Worm (Caenorhabditis elegans) whole organism, L1 larva: ENCODE data around the gene cls-3.

ENCODE experiments used
- F16B12.6 ChIP-seq: fragments of 150-350 bp; optimal IDR thresholded peaks from 2 replicates; lab custom pipeline; 2014; ENCODE audit warnings: missing biosample characterization, missing genetic modification characterization
- Y116A8C.19 ChIP-seq: sonication (generic microtip); optimal IDR thresholded peaks from 2 replicates; lab custom pipeline; 2016; ENCODE audit warnings: missing compliant biosample characterization, missing genetic modification characterization, borderline replicate concordance
- aha-1 ChIP-seq: fragments of 150-350 bp; optimal IDR thresholded peaks from 2 replicates; lab custom pipeline; 2014; ENCODE audit warnings: missing biosample characterization, missing genetic modification characterization
- alr-1 ChIP-seq: fragments of 200-800 bp; sonication (Bioruptor generic); optimal IDR thresholded peaks from 2 replicates; lab custom pipeline; 2018; ENCODE audit warnings: borderline replicate concordance, mild to moderate bottlenecking, missing genetic modification characterization, missing compliant biosample characterization
- aly-2 ChIP-seq: fragments of 150-350 bp; optimal IDR thresholded peaks from 2 replicates; lab custom pipeline; 2014; ENCODE audit warnings: missing biosample characterization, missing genetic modification characterization
- ceh-8 ChIP-seq: fragments of 200-800 bp; sonication (Bioruptor generic); optimal IDR thresholded peaks from 2 replicates; lab custom pipeline; 2018; ENCODE audit warnings: mild to moderate bottlenecking, missing genetic modification characterization, moderate library complexity, missing compliant biosample characterization
- ceh-82 ChIP-seq, 3 experiments: fragments of 150-350 bp in 1 of 3; sonication (generic microtip) in 2 of 3; optimal IDR thresholded peaks; 2 replicates each; lab custom pipeline; 2014 to 2017; ENCODE audit warnings: missing biosample characterization in 3 of 3, missing genetic modification characterization in 3 of 3
- ceh-90 ChIP-seq: sonication (generic microtip); optimal IDR thresholded peaks from 2 replicates; lab custom pipeline; 2016; ENCODE audit warnings: missing genetic modification characterization, missing compliant biosample characterization
- dsc-1 ChIP-seq: sonication (generic microtip); optimal IDR thresholded peaks from 2 replicates; lab custom pipeline; 2016; ENCODE audit warnings: mild to moderate bottlenecking, missing genetic modification characterization, missing compliant biosample characterization
- egl-13 ChIP-seq: sonication (generic microtip); optimal IDR thresholded peaks from 2 replicates; lab custom pipeline; 2016; ENCODE audit warnings: missing genotype, missing genetic modification reagents, missing genetic modification characterization, missing compliant biosample characterization
- elt-2 ChIP-seq: sonication (generic microtip); optimal IDR thresholded peaks from 2 replicates; lab custom pipeline; 2016; ENCODE audit warnings: missing genetic modification characterization, mild to moderate bottlenecking, inconsistent platforms, missing compliant biosample characterization, missing genetic modification reagents
- fkh-8 ChIP-seq: sonication (generic microtip); optimal IDR thresholded peaks from 2 replicates; lab custom pipeline; 2016; ENCODE audit warnings: mild to moderate bottlenecking, missing genetic modification characterization, missing compliant biosample characterization
- hlh-17 ChIP-seq: fragments of 200-800 bp; sonication (Bioruptor generic); optimal IDR thresholded peaks from 2 replicates; lab custom pipeline; 2018; ENCODE audit warnings: missing genetic modification characterization, mild to moderate bottlenecking, missing compliant biosample characterization, moderate library complexity, borderline replicate concordance
- irx-1 ChIP-seq: sonication (generic microtip); optimal IDR thresholded peaks from 2 replicates; lab custom pipeline; 2016; ENCODE audit warnings: missing genetic modification characterization, missing compliant biosample characterization
- isw-1 ChIP-seq: fragments of 200-800 bp; sonication (Bioruptor generic); IDR thresholded peaks from 2 replicates; pipeline ENCODE4 v1.3.6; 2022; ENCODE audit warnings: missing genetic modification characterization, missing compliant biosample characterization
- lin-13 ChIP-seq: fragments of 150-350 bp; optimal IDR thresholded peaks from 2 replicates; lab custom pipeline; 2014; ENCODE audit warnings: missing biosample characterization, missing genetic modification reagents, missing genetic modification characterization
- lin-14 ChIP-seq: fragments of 200-800 bp; sonication (Bioruptor generic); optimal IDR thresholded peaks from 2 replicates; lab custom pipeline; 2018; ENCODE audit warnings: mild to moderate bottlenecking, missing genetic modification characterization, moderate library complexity, missing compliant biosample characterization
- lin-15B ChIP-seq: fragments of 150-350 bp; sonication (generic microtip); optimal IDR thresholded peaks from 3 replicates; lab custom pipeline; 2014; ENCODE audit warnings: missing biosample characterization, missing genetic modification characterization
- lin-35 ChIP-seq, 2 experiments: fragments of 150-350 bp; optimal IDR thresholded peaks; 2 replicates each; lab custom pipeline; 2014; ENCODE audit warnings: missing biosample characterization in 2 of 2, missing genetic modification characterization in 2 of 2, missing genetic modification reagents in 2 of 2
- lin-39 ChIP-seq: fragments of 150-350 bp; optimal IDR thresholded peaks from 2 replicates; lab custom pipeline; 2014; ENCODE audit warnings: missing biosample characterization, missing genetic modification reagents, missing genetic modification characterization
- lir-3 ChIP-seq: sonication (generic microtip); optimal IDR thresholded peaks from 2 replicates; lab custom pipeline; 2016; ENCODE audit warnings: mild to moderate bottlenecking, missing genetic modification characterization, moderate library complexity, missing compliant biosample characterization; ENCODE audit not compliant: poor library complexity
- lsy-2 ChIP-seq, 2 experiments: fragments of 150-350 bp; optimal IDR thresholded peaks; 2 replicates each; lab custom pipeline; 2014; ENCODE audit warnings: missing biosample characterization in 2 of 2, missing genetic modification characterization in 2 of 2
- mef-2 ChIP-seq: fragments of 150-350 bp; optimal IDR thresholded peaks from 2 replicates; lab custom pipeline; 2014; ENCODE audit warnings: missing biosample characterization, missing genetic modification characterization
- nhr-19 ChIP-seq: fragments of 200-800 bp; sonication (Bioruptor generic); conservative IDR thresholded peaks from 2 replicates; pipeline ENCODE4 v1.3.6; 2022; ENCODE audit warnings: missing genetic modification characterization, missing compliant biosample characterization
- nhr-237 ChIP-seq: fragments of 150-350 bp; optimal IDR thresholded peaks from 2 replicates; lab custom pipeline; 2014; ENCODE audit warnings: missing biosample characterization, missing genetic modification characterization
- nhr-71 ChIP-seq: sonication (generic microtip); optimal IDR thresholded peaks from 2 replicates; lab custom pipeline; 2016; ENCODE audit warnings: mild to moderate bottlenecking, missing genetic modification characterization, moderate library complexity, missing compliant biosample characterization
- nhr-77 ChIP-seq: fragments of 150-350 bp; optimal IDR thresholded peaks from 2 replicates; lab custom pipeline; 2014; ENCODE audit warnings: missing biosample characterization, missing genetic modification characterization
- nhr-84 ChIP-seq: sonication (generic microtip); optimal IDR thresholded peaks from 2 replicates; lab custom pipeline; 2017; ENCODE audit warnings: missing biosample characterization, missing genetic modification characterization
- nhr-85 ChIP-seq: sonication (generic microtip); peaks from one replicate; lab custom pipeline; 2016; ENCODE audit warnings: missing genetic modification characterization, inconsistent platforms, missing compliant biosample characterization
- skn-1 ChIP-seq: fragments of 150-350 bp; optimal IDR thresholded peaks from 2 replicates; lab custom pipeline; 2014; ENCODE audit warnings: missing biosample characterization, missing genetic modification characterization
- tbx-2 ChIP-seq: sonication (generic microtip); optimal IDR thresholded peaks from 2 replicates; lab custom pipeline; 2016; ENCODE audit warnings: missing genetic modification characterization, missing compliant biosample characterization
- unc-86 ChIP-seq: sonication (generic microtip); optimal IDR thresholded peaks from 2 replicates; lab custom pipeline; 2016; ENCODE audit warnings: missing genetic modification characterization, missing compliant biosample characterization
- vab-15 ChIP-seq: sonication (generic microtip); optimal IDR thresholded peaks from 2 replicates; lab custom pipeline; 2017; ENCODE audit warnings: missing genotype, mild to moderate bottlenecking, missing genetic modification characterization, missing compliant biosample characterization

Gene cls-3

DNA sequence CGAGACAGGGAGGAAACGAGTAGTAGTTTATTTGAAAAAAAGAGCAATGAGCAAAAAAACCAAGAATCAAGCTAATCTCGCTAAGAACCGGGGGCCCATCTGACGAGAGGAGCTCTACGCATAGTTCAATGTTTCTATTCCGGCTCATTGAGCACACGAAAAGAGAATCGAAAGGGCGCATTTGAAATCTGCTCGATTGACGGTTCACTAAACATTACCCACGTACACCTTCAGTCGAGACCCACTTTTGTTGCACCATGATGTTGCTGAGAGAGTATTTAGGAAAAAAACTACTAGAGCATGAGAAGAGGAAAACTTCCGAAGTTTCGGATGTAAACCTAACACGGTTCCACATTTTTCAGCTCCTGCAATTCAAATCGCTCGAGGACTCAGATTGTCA is 34.1 kb upstream of the cls-3 start:
- TF ChIP-seq Y116A8C.19 = no peak
- TF ChIP-seq lin-14 (GFP tag; lab: Kevin White, UChicago) = peak; percentile 21
- TF ChIP-seq lin-15B (tag; lab: Kevin White, UChicago) = no peak
- peak; percentile 30 for TF ChIP-seq aly-2
- TF ChIP-seq irx-1 (tag; lab: Kevin White, UChicago) = no peak
- TF ChIP-seq tbx-2 (tag; lab: Kevin White, UChicago) = no peak
- no peak for TF ChIP-seq lin-13 (GFP tag; lab: Kevin White, UChicago)
- no peak for TF ChIP-seq nhr-84
- TF ChIP-seq ceh-82 (tag; optimal IDR thresholded peaks at IDR 0.05; lab: Kevin White, UChicago) = no peak
- no peak for TF ChIP-seq skn-1 (tag; lab: Kevin White, UChicago)
- no peak for TF ChIP-seq nhr-77 (tag; lab: Kevin White, UChicago)
- no peak for TF ChIP-seq mef-2
- TF ChIP-seq egl-13 (tag; lab: Kevin White, UChicago) = no peak

DNA sequence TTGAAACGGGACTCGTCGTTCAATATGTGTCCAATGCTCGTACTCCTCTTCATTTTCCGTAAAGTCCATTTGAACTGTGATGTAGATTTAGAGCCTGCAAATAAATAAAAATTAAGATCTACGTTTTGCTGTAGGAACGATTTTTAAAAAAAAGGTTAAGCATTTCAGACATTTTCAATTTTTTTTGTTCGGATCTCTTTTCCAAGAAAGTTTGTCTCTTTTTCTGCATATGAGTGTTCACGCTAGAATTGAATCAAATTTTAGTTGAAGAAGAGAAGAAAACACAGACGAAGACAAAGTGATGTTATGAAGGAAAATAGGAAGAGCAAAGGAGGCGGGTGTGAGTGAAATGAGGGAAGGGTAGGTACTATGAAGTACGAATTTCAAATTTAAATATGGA is 24.5 kb upstream of the cls-3 start, which contains the start of gene npr-29:
Gene npr-29, minus strand, starts transcription at position 101 of the 400 bp plus-strand sequence.
- TF ChIP-seq unc-86 (tag; lab: Kevin White, UChicago) (no peak), vab-15 (tag; lab: Kevin White, UChicago) (no peak)
- TF ChIP-seq, all 84 proteins: peak for 0

DNA sequence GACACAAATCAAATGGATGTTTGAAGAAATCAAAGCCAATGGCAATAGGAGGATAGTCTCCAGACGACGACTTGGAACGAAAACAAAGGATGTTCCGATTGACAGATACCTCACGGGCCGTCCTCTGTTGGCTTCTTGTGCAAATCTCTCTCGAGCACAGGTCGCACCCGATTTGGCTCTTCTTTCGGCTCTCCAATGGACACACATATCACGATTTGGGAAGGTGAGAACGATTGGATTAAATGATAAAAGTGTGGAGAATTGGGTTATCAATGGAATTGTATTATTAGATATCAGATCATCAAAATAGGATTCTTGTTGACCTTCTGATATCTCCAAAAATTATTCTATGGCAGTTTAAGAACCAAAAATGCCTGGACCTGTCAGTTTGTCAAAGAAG is 15.3 kb upstream of the cls-3 start, which contains the start of gene ZC84.1:
Gene ZC84.1, minus strand, starts transcription at position 101 of the 400 bp plus-strand sequence.
- TF ChIP-seq elt-2 = no peak
- TF ChIP-seq nhr-237 (tag; lab: Kevin White, UChicago) = no peak
- TF ChIP-seq nhr-71 (tag; lab: Kevin White, UChicago) = no peak
- TF ChIP-seq lsy-2 (tag; optimal IDR thresholded peaks at IDR 0.05; lab: Kevin White, UChicago) = no peak
- TF ChIP-seq nhr-19 = no peak
- no peak for TF ChIP-seq F16B12.6 (tag; lab: Kevin White, UChicago)
- TF ChIP-seq lin-35 (GFP tag; optimal IDR thresholded peaks at IDR 0.05; lab: Kevin White, UChicago) = no peak
- TF ChIP-seq ceh-90 = no peak
- no peak for TF ChIP-seq lir-3 (tag; lab: Kevin White, UChicago)
- no peak for TF ChIP-seq isw-1 (GFP tag; lab: Robert Waterston, UW)
- no peak for TF ChIP-seq lin-39
- TF ChIP-seq ceh-8 (GFP tag; lab: Kevin White, UChicago) = no peak

DNA sequence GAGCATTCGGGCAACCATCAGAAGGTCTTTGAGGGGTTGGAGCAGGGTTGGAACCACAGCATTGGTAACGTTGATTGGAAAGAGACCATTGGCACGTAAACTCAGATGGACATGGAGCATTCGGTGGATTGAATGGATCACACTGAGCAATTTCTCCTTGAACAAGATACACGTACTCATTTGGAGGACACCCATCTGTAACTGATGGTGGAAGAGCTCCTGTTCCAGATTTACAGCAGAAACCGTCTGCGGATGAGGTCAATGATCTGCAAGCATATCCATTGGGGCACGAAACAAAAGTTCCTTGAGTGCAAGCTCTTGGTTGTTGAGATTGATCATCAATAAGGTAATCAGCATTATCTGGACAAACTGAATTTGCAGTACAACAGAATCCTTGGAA is 11.1 kb upstream of the cls-3 start:
- TF ChIP-seq ceh-90 (no peak), alr-1 (tag; lab: Kevin White, UChicago) (no peak), aha-1 (tag; lab: Kevin White, UChicago) (no peak), fkh-8 (tag; lab: Kevin White, UChicago) (no peak), isw-1 (GFP tag; lab: Robert Waterston, UW) (no peak), lin-15B (tag; lab: Kevin White, UChicago) (no peak), nhr-85 (tag; lab: Kevin White, UChicago) (no peak)

DNA sequence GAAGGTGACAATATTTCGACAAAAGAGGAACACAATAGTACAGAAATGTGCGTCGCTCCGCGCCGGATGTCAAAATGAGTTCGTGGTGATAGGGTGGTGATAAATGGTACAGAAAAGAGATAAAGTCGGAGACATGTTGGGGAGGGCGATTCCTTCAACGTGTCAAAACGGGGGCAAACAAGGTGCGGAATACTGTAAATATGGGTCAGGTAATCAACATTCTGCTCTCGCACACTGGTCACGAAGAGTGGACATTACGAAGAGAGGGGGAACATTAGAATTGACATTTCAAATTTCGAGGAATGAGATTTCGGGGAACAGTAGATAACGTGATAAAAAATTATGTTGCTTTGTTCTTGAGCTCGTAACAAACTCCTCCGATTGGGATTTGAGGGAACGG is 8.7 kb upstream of the cls-3 start, which contains the start of gene ZC84.6:
Gene ZC84.6, minus strand, starts transcription at position 101 of the 400 bp plus-strand sequence.
- TF ChIP-seq lin-15B (tag; lab: Kevin White, UChicago) (no peak), hlh-17 (no peak), dsc-1 (tag; lab: Kevin White, UChicago) (no peak), ceh-82 (tag; optimal IDR thresholded peaks at IDR 0.05; lab: Kevin White, UChicago) (no peak), nhr-71 (tag; lab: Kevin White, UChicago) (no peak), ceh-8 (GFP tag; lab: Kevin White, UChicago) (no peak)
